Fruit fly (Drosophila melanogaster): Measurements from ENCODE around the gene sstn.

Gene sstn

DNA sequence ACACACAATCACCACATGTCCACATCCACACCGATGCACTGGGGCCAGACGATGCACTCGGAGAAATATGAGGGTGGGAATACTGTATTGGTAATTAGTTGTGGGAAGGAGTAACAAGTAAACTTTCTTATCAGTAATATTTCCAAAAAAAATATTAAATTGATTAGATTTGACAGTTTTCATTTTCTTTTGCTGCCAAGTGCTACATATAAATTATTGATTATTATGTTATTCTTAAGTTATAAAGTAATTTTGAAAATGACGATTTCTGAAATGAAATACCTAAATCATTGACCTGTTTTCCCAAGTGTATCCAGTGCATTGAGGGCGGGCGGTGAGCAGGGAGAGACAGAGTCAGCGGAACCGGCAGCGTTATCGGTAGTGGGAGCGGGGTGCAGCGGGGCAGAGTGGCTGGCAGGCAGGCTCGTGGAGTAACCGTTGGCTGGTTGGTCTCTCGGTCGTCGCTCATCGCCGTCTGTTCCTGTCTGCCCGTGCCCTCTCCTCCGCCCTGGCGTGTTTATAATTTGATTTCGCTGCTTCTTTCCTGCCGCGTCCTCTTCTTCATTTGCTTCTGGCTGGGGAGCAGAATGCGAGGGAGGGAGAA lies 13.4 kb upstream of the sstn start (continued):
- TF ChIP-seq CG31365 (tag; optimal IDR thresholded peaks at IDR 0.05) (no peak), dmrt11E (tag; optimal IDR thresholded peaks at IDR 0.05) (peak; percentile 79), Doc3 (GFP tag; IDR thresholded peaks at IDR 0.05; ENCODE audit: partially characterized antibody) (no peak), CG12071 (GFP tag; optimal IDR thresholded peaks at IDR 0.05) (no peak), Dll (GFP tag; IDR thresholded peaks at IDR 0.05; ENCODE audit: partially characterized antibody) (no peak), CG5245 (GFP tag; optimal IDR thresholded peaks at IDR 0.05) (peak; percentile 28), eve (GFP tag; optimal IDR thresholded peaks at IDR 0.05) (no peak), chm (GFP tag; IDR thresholded peaks at IDR 0.05) (no peak), gem (tag; optimal IDR thresholded peaks at IDR 0.05) (peak; percentile 79), ac (GFP tag; optimal IDR thresholded peaks at IDR 0.05) (no peak), CG14050 (GFP tag; IDR thresholded peaks at IDR 0.05) (no peak), Fer3 (tag; optimal IDR thresholded peaks at IDR 0.05) (no peak), CG18011 (GFP tag; optimal IDR thresholded peaks at IDR 0.05) (no peak), Bteb2 (GFP tag; optimal IDR thresholded peaks at IDR 0.05) (no peak), CG10147 (GFP tag; optimal IDR thresholded peaks at IDR 0.05) (no peak), bbx (GFP tag; IDR thresholded peaks at IDR 0.05; ENCODE audit: partially characterized antibody) (no peak), CG17802 (tag; optimal IDR thresholded peaks at IDR 0.05) (no peak), CG6175 (GFP tag; IDR thresholded peaks at IDR 0.05) (no peak), kah (GFP tag; optimal IDR thresholded peaks at IDR 0.05) (no peak), wek (GFP tag; optimal IDR thresholded peaks at IDR 0.05) (no peak), CG4328 (GFP tag; optimal IDR thresholded peaks at IDR 0.05) (peak; percentile 9), chif (GFP tag; optimal IDR thresholded peaks at IDR 0.05) (peak in 1 of 2 experiments; percentile 1), Trl (optimal IDR thresholded peaks at IDR 0.05) (no peak), Trl (GFP tag; optimal IDR thresholded peaks at IDR 0.05) (no peak), CG1529 (GFP tag; optimal IDR thresholded peaks at IDR 0.05) (peak; percentile 58), Oli (tag; optimal IDR thresholded peaks at IDR 0.05) (peak; percentile 63), CG18764 (GFP tag; optimal IDR thresholded peaks at IDR 0.05) (no peak), CG17612 (GFP tag; IDR thresholded peaks at IDR 0.05) (no peak), Side (GFP tag; optimal IDR thresholded peaks at IDR 0.05) (no peak), CG7745 (tag; optimal IDR thresholded peaks at IDR 0.05) (no peak), row (GFP tag; IDR thresholded peaks at IDR 0.05) (peak; percentile 54; the same call in 2 of the 3 replicates), caup (GFP tag; optimal IDR thresholded peaks at IDR 0.05; ENCODE audit: severe bottlenecking) (no peak), CG3407 (GFP tag; optimal IDR thresholded peaks at IDR 0.05) (peak; percentile 52), CG1832 (GFP tag; optimal IDR thresholded peaks at IDR 0.05) (peak; percentile 25), br (optimal IDR thresholded peaks at IDR 0.05) (no peak), CG11085 (GFP tag; IDR thresholded peaks at IDR 0.05) (no peak), CG6765 (GFP tag; optimal IDR thresholded peaks at IDR 0.05) (no peak), CG8359 (GFP tag; optimal IDR thresholded peaks at IDR 0.05; ENCODE audit: borderline replicate concordance) (peak; percentile 3), org-1 (GFP tag; optimal IDR thresholded peaks at IDR 0.05) (peak; percentile 46), CG2120 (GFP tag; optimal IDR thresholded peaks at IDR 0.05) (no peak), sd (tag; optimal IDR thresholded peaks at IDR 0.05) (no peak), Gsc (GFP tag; IDR thresholded peaks at IDR 0.05) (no peak), Xbp1 (GFP tag; optimal IDR thresholded peaks at IDR 0.05) (peak; percentile 45), pan (optimal IDR thresholded peaks at IDR 0.05) (no peak), pan (GFP tag; optimal IDR thresholded peaks at IDR 0.05 in 1 of 2, IDR thresholded peaks at IDR 0.05 in 1 of 2) (no peak), Tbp (GFP tag; optimal IDR thresholded peaks at IDR 0.05) (no peak), nerfin-1 (tag; optimal IDR thresholded peaks at IDR 0.05) (peak; percentile 30), mirr (GFP tag; optimal IDR thresholded peaks at IDR 0.05) (no peak), slou (GFP tag; optimal IDR thresholded peaks at IDR 0.05) (no peak), Rx (GFP tag; IDR thresholded peaks at IDR 0.05) (no peak), Dek (tag; optimal IDR thresholded peaks at IDR 0.05) (no peak)
